Fruit fly (Drosophila melanogaster) S2 (cell line): Measurements from ENCODE around the gene Prosbeta2R2.

Experiments used
- CG8478 ChIP-seq: fragments of >200 bp; optimal IDR thresholded peaks from 2 replicates; lab custom pipeline; 2018
- CTCF ChIP-seq, 2 experiments: fragments of >200 bp; optimal IDR thresholded peaks; 2 replicates each; lab custom pipeline; 2018

- TF ChIP-seq CTCF (optimal IDR thresholded peaks at IDR 0.05; lab: Kevin White, UChicago) (no peak), CG8478 (lab: Kevin White, UChicago) (no peak)
Measured at dm6 chr3R:5207277-5208114, 11.8 kb downstream of the Prosbeta2R2 start.
